Worm (Caenorhabditis elegans): ENCODE measurements around the gene Y57G11B.5.

DNA sequence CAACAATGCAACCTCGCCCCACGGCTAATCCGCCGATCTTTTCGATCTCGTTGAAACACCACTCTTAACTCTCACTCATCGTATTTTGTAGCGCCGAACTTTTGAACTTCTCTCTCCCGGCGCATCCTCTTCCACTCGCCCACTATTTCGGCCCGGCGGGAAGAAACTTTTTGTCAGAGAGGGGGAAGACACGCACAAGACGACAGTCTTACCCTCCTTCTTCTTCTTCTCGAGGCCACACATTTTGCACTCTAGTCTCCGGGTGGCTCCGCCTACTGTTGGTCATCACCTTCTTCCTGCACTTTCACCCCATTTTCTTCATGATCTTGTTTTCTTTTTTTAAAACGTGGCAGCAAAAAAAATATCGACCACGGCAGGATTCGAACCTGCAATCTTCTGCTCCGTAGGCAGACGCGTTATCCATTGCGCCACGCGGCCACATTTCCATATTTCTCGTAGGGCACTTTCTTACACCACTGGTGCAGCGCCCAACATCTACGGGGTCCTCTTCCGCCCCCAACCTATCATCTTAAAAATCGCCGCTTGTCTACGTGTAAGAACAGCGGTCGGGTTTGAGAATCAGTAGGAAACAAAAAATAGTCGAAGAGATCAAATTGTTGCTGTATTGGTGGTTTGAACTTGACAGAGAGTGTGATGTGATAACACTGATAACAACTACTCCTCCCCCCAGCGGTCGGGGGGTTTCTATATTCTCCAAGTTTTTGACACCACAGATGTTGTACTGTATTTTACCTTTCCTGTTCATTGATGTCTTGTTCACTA lies 36.5 kb downstream of the Y57G11B.5 start:
- no peak for TF ChIP-seq nhr-76 (tag; optimal IDR thresholded peaks at IDR 0.05)
- TF ChIP-seq unc-62 (GFP tag; optimal IDR thresholded peaks at IDR 0.05), result peak; percentile 21
- no peak for TF ChIP-seq ztf-11 (tag; optimal IDR thresholded peaks at IDR 0.05)
- TF ChIP-seq daf-12 (tag; optimal IDR thresholded peaks at IDR 0.05), result no peak
- TF ChIP-seq nhr-77 (tag; optimal IDR thresholded peaks at IDR 0.05), result no peak
- TF ChIP-seq lsy-12 (tag; optimal IDR thresholded peaks at IDR 0.05), result peak; percentile 30
- TF ChIP-seq ama-1 (optimal IDR thresholded peaks at IDR 0.05), result peak; percentile 12
- TF ChIP-seq fkh-2 (tag; optimal IDR thresholded peaks at IDR 0.05), result no peak
- TF ChIP-seq ZK546.5 (tag; optimal IDR thresholded peaks at IDR 0.05), result no peak
- TF ChIP-seq elt-3 (tag; optimal IDR thresholded peaks at IDR 0.05), result no peak
- no peak for TF ChIP-seq aly-2 (tag; optimal IDR thresholded peaks at IDR 0.05)
- no peak for TF ChIP-seq mml-1 (tag; optimal IDR thresholded peaks at IDR 0.05)
